Fruit fly (Drosophila melanogaster) whole organism, prepupa: ENCODE data around the gene nebu.

ENCODE experiments used
- Blimp-1 ChIP-seq: fragments of 200-800 bp; sonication (Bioruptor generic); optimal IDR thresholded peaks from 3 replicates; lab custom pipeline; 2017; ENCODE audit warnings: missing biosample characterization, missing genetic modification characterization, mild to moderate bottlenecking, moderate library complexity, missing genetic modification reagents
- CG11294 ChIP-seq: fragments of 200-800 bp; sonication (Bioruptor generic); IDR thresholded peaks from 2 replicates; pipeline ENCODE4 v1.3.6; 2022; ENCODE audit warnings: missing biosample characterization, missing genetic modification characterization
- CG11902 ChIP-seq: fragments of 200-800 bp; sonication (Bioruptor generic); optimal IDR thresholded peaks from 3 replicates; lab custom pipeline; 2016; ENCODE audit warnings: missing biosample characterization, missing genetic modification characterization
- CG3032 ChIP-seq: fragments of 200-800 bp; optimal IDR thresholded peaks from 2 replicates; lab custom pipeline; 2019; ENCODE audit warnings: missing biosample characterization, mild to moderate bottlenecking, missing genetic modification characterization, moderate library complexity
- CG32006 ChIP-seq: fragments of 200-800 bp; sonication (Bioruptor generic); optimal IDR thresholded peaks from 3 replicates; lab custom pipeline; 2017; ENCODE audit warnings: missing biosample characterization, mild to moderate bottlenecking, missing genetic modification characterization
- CG6792 ChIP-seq: fragments of 200-800 bp; sonication (Bioruptor generic); optimal IDR thresholded peaks from 3 replicates; lab custom pipeline; 2016; ENCODE audit warnings: missing biosample characterization, missing genetic modification characterization
- CG6808 ChIP-seq: fragments of 200-800 bp; sonication (Bioruptor generic); optimal IDR thresholded peaks from 3 replicates; lab custom pipeline; 2017; ENCODE audit warnings: missing biosample characterization, missing genetic modification characterization, mild to moderate bottlenecking, moderate library complexity, missing genetic modification reagents
- Gug ChIP-seq: fragments of 200-800 bp; sonication (Bioruptor generic); IDR thresholded peaks from 2 replicates; pipeline ENCODE4 v1.3.6; 2022; ENCODE audit warnings: missing biosample characterization, missing genetic modification characterization
- Met ChIP-seq: fragments of 200-800 bp; sonication (Bioruptor generic); optimal IDR thresholded peaks from 3 replicates; lab custom pipeline; 2016; ENCODE audit warnings: missing biosample characterization, missing genetic modification characterization
- dsx ChIP-seq: fragments of 200-800 bp; optimal IDR thresholded peaks from 3 replicates; lab custom pipeline; 2019; ENCODE audit warnings: missing biosample characterization, mild to moderate bottlenecking, missing genetic modification characterization, moderate library complexity; ENCODE audit not compliant: poor library complexity, severe bottlenecking
- fd59A ChIP-seq: fragments of 200-800 bp; sonication (Bioruptor generic); optimal IDR thresholded peaks from 2 replicates; lab custom pipeline; 2017; ENCODE audit warnings: missing biosample characterization, mild to moderate bottlenecking, missing genetic modification characterization, missing genetic modification reagents
- fd85E ChIP-seq: fragments of 200-800 bp; sonication (Bioruptor generic); optimal IDR thresholded peaks from 3 replicates; lab custom pipeline; 2016; ENCODE audit warnings: missing biosample characterization, missing genetic modification characterization
- pdm3 ChIP-seq: fragments of 200-800 bp; sonication (Bioruptor generic); optimal IDR thresholded peaks from 3 replicates; lab custom pipeline; 2016; ENCODE audit warnings: missing biosample characterization, missing genetic modification characterization
- spab ChIP-seq: fragments of 200-800 bp; sonication (Bioruptor generic); optimal IDR thresholded peaks from 2 replicates; lab custom pipeline; 2017; ENCODE audit warnings: missing biosample characterization, mild to moderate bottlenecking, missing genetic modification characterization, missing genetic modification reagents

dm6 chr3L:12841459-12841858 is 1.4 kb downstream of the nebu start:
- TF ChIP-seq Gug (GFP tag; lab: Robert Waterston, UW) (no peak), CG6808 (no peak), fd85E (GFP tag; lab: Kevin White, UChicago) (no peak), CG32006 (no peak), Met (no peak), CG11294 (GFP tag; lab: Robert Waterston, UW) (no peak), dsx (GFP tag; lab: Kevin White, UChicago) (no peak), Blimp-1 (GFP tag; lab: Kevin White, UChicago) (no peak), spab (GFP tag; lab: Kevin White, UChicago) (no peak), CG6792 (GFP tag; lab: Kevin White, UChicago) (no peak), fd59A (GFP tag; lab: Kevin White, UChicago) (no peak), CG11902 (GFP tag; lab: Kevin White, UChicago) (no peak), CG3032 (tag; lab: Kevin White, UChicago) (no peak), pdm3 (GFP tag; lab: Kevin White, UChicago) (no peak)
